Fruit fly (Drosophila melanogaster) whole organism, embryonic: Measurements from ENCODE around the gene CG16813.

Source experiments
- C15 ChIP-seq: fragments of 200-800 bp; sonication (Bioruptor generic); IDR thresholded peaks from 3 replicates; pipeline ENCODE4 v1.3.6; 2022; ENCODE audit warnings: missing biosample characterization, missing genetic modification characterization
- CG10431 ChIP-seq: fragments of 200-800 bp; sonication (Bioruptor generic); optimal IDR thresholded peaks from 3 replicates; lab custom pipeline; 2018; ENCODE audit warnings: missing biosample characterization, mild to moderate bottlenecking, missing genetic modification characterization
- CG11695 ChIP-seq: fragments of 200-800 bp; sonication (Bioruptor generic); IDR thresholded peaks from 3 replicates; pipeline ENCODE4 v1.3.6; 2022; ENCODE audit warnings: missing biosample characterization, missing genetic modification characterization
- CG12391 ChIP-seq: fragments of 200-800 bp; sonication (Bioruptor generic); optimal IDR thresholded peaks from 3 replicates; lab custom pipeline; 2018; ENCODE audit warnings: missing biosample characterization, mild to moderate bottlenecking, missing genetic modification characterization, moderate library complexity
- CG12942 ChIP-seq: fragments of 200-800 bp; sonication (Bioruptor generic); optimal IDR thresholded peaks from 3 replicates; lab custom pipeline; 2016; ENCODE audit warnings: missing biosample characterization, missing genetic modification characterization
- CG14050 ChIP-seq: fragments of 200-800 bp; sonication (Bioruptor generic); IDR thresholded peaks from 3 replicates; pipeline ENCODE4 v1.3.6; 2022; ENCODE audit warnings: missing biosample characterization, missing genetic modification characterization
- CG1792 ChIP-seq: fragments of 200-800 bp; sonication (Bioruptor generic); optimal IDR thresholded peaks from 2 replicates; lab custom pipeline; 2016; ENCODE audit warnings: missing biosample characterization, missing genetic modification characterization
- CG18599 ChIP-seq: fragments of 200-800 bp; sonication (Bioruptor generic); optimal IDR thresholded peaks from 3 replicates; lab custom pipeline; 2017; ENCODE audit warnings: missing biosample characterization, missing genetic modification characterization, mild to moderate bottlenecking, moderate library complexity, missing genetic modification reagents
- CG2120 ChIP-seq: fragments of 200-800 bp; sonication (Bioruptor generic); optimal IDR thresholded peaks from 3 replicates; lab custom pipeline; 2016; ENCODE audit warnings: missing biosample characterization, missing genetic modification characterization
- CG30403 ChIP-seq: fragments of 200-800 bp; sonication (Bioruptor generic); optimal IDR thresholded peaks from 3 replicates; lab custom pipeline; 2016; ENCODE audit warnings: missing biosample characterization, missing genetic modification characterization
- CG42726 ChIP-seq: fragments of 200-800 bp; sonication (Bioruptor generic); IDR thresholded peaks from 2 replicates; pipeline ENCODE4 v1.3.6; 2022; ENCODE audit warnings: missing biosample characterization, missing genetic modification characterization; ENCODE audit not compliant: partially characterized antibody
- CG6175 ChIP-seq: fragments of 200-800 bp; sonication (Bioruptor generic); IDR thresholded peaks from 3 replicates; pipeline ENCODE4 v1.3.6; 2022; ENCODE audit warnings: missing biosample characterization, missing genetic modification characterization
- CG6272 ChIP-seq: fragments of 200-800 bp; sonication (Bioruptor generic); IDR thresholded peaks from 2 replicates; pipeline ENCODE4 v1.3.6; 2022; ENCODE audit warnings: missing biosample characterization, missing genetic modification characterization
- CG6689 ChIP-seq: fragments of 200-800 bp; sonication (Bioruptor generic); IDR thresholded peaks from 2 replicates; pipeline ENCODE4 v1.3.6; 2022; ENCODE audit warnings: missing biosample characterization, missing genetic modification characterization
- CG7271 ChIP-seq: fragments of 200-800 bp; sonication (Bioruptor generic); optimal IDR thresholded peaks from 2 replicates; lab custom pipeline; 2018; ENCODE audit warnings: missing biosample characterization, mild to moderate bottlenecking, missing genetic modification characterization, moderate library complexity
- CG8478 ChIP-seq: fragments of >200 bp; optimal IDR thresholded peaks from 2 replicates; lab custom pipeline; 2018
- CG9437 ChIP-seq: fragments of 200-800 bp; sonication (Bioruptor generic); optimal IDR thresholded peaks from 2 replicates; lab custom pipeline; 2018; ENCODE audit warnings: missing biosample characterization, mild to moderate bottlenecking, missing genetic modification characterization
- CG9609 ChIP-seq: fragments of 200-800 bp; sonication (Bioruptor generic); optimal IDR thresholded peaks from 3 replicates; lab custom pipeline; 2016; ENCODE audit warnings: missing biosample characterization, missing genetic modification characterization
- CTCF ChIP-seq: fragments of 200-800 bp; sonication (Bioruptor generic); optimal IDR thresholded peaks from 2 replicates; lab custom pipeline; 2017; ENCODE audit warnings: missing biosample characterization, mild to moderate bottlenecking, missing genetic modification characterization, moderate library complexity
- D19A ChIP-seq: fragments of 200-800 bp; optimal IDR thresholded peaks from 3 replicates; lab custom pipeline; 2019; ENCODE audit warnings: missing biosample characterization, mild to moderate bottlenecking, missing genetic modification characterization, moderate library complexity
- Dek ChIP-seq: fragments of 200-800 bp; sonication (Bioruptor generic); optimal IDR thresholded peaks from 3 replicates; lab custom pipeline; 2019; ENCODE audit warnings: missing biosample characterization, mild to moderate bottlenecking, missing genetic modification characterization, moderate library complexity
- HLH54F ChIP-seq: fragments of 200-800 bp; sonication (Bioruptor generic); optimal IDR thresholded peaks from 3 replicates; lab custom pipeline; 2016; ENCODE audit warnings: missing biosample characterization, missing genetic modification characterization
- HLHmδ ChIP-seq: fragments of 200-800 bp; sonication (Bioruptor generic); optimal IDR thresholded peaks from 2 replicates; lab custom pipeline; 2018; ENCODE audit warnings: missing biosample characterization, mild to moderate bottlenecking, missing genetic modification characterization, moderate library complexity
- Hmx ChIP-seq: fragments of 200-800 bp; sonication (Bioruptor generic); optimal IDR thresholded peaks from 2 replicates; lab custom pipeline; 2016; ENCODE audit warnings: missing biosample characterization, missing genetic modification characterization
- MESR4 ChIP-seq: fragments of 200-800 bp; sonication (Bioruptor generic); optimal IDR thresholded peaks from 2 replicates; lab custom pipeline; 2018; ENCODE audit warnings: missing biosample characterization, mild to moderate bottlenecking, missing genetic modification characterization, moderate library complexity
- Max ChIP-seq: fragments of 200-800 bp; sonication (Bioruptor generic); optimal IDR thresholded peaks from 2 replicates; lab custom pipeline; 2016; ENCODE audit warnings: missing biosample characterization, mild to moderate bottlenecking, missing genetic modification characterization
- Med ChIP-seq: fragments of 200-800 bp; sonication (Bioruptor generic); peaks from one replicate; lab custom pipeline; 2016; ENCODE audit warnings: missing biosample characterization, missing genetic modification characterization, mild to moderate bottlenecking, inconsistent platforms, moderate library complexity
- NK7.1 ChIP-seq: fragments of 200-800 bp; sonication (Bioruptor generic); optimal IDR thresholded peaks from 3 replicates; lab custom pipeline; 2016; ENCODE audit warnings: missing biosample characterization, missing genetic modification characterization
- Nf-YA ChIP-seq: fragments of 200-800 bp; sonication (Bioruptor generic); IDR thresholded peaks from 2 replicates; pipeline ENCODE4 v1.3.6; 2022; ENCODE audit warnings: missing biosample characterization, missing genetic modification characterization
- Oli ChIP-seq: fragments of 200-800 bp; sonication (Bioruptor generic); optimal IDR thresholded peaks from 2 replicates; lab custom pipeline; 2018; ENCODE audit warnings: missing biosample characterization, mild to moderate bottlenecking, missing genetic modification characterization, moderate library complexity
- Six4 ChIP-seq: fragments of 200-800 bp; sonication (Bioruptor generic); optimal IDR thresholded peaks from 2 replicates; lab custom pipeline; 2016; ENCODE audit warnings: missing biosample characterization, missing genetic modification characterization
- bbx ChIP-seq: fragments of 200-800 bp; sonication (Bioruptor generic); IDR thresholded peaks from 2 replicates; pipeline ENCODE4 v1.3.6; 2022; ENCODE audit warnings: missing biosample characterization, missing genetic modification characterization; ENCODE audit not compliant: partially characterized antibody
- bigmax ChIP-seq: fragments of 200-800 bp; sonication (Bioruptor generic); optimal IDR thresholded peaks from 2 replicates; lab custom pipeline; 2018; ENCODE audit warnings: missing biosample characterization, mild to moderate bottlenecking, missing genetic modification characterization
- cas ChIP-seq: fragments of 200-800 bp; sonication (Bioruptor generic); IDR thresholded peaks from 2 replicates; pipeline ENCODE4 v1.3.6; 2022; ENCODE audit warnings: missing biosample characterization, missing genetic modification characterization
- ci ChIP-seq: fragments of 200-800 bp; sonication (Bioruptor generic); IDR thresholded peaks from 3 replicates; pipeline ENCODE4 v1.3.6; 2022; ENCODE audit warnings: missing biosample characterization, missing genetic modification characterization
- danr ChIP-seq: fragments of 200-800 bp; sonication (Bioruptor generic); IDR thresholded peaks from 2 replicates; pipeline ENCODE4 v1.3.6; 2022; ENCODE audit warnings: missing biosample characterization, missing genetic modification characterization
- dmrt99B ChIP-seq: fragments of 200-800 bp; sonication (Bioruptor generic); optimal IDR thresholded peaks from 2 replicates; lab custom pipeline; 2018; ENCODE audit warnings: missing biosample characterization, mild to moderate bottlenecking, missing genetic modification characterization, moderate library complexity
- fu2 ChIP-seq: fragments of 200-800 bp; sonication (Bioruptor generic); optimal IDR thresholded peaks from 2 replicates; lab custom pipeline; 2016; ENCODE audit warnings: missing biosample characterization, missing genetic modification characterization
- gcm ChIP-seq: fragments of 200-800 bp; sonication (Bioruptor generic); optimal IDR thresholded peaks from 2 replicates; lab custom pipeline; 2019; ENCODE audit warnings: missing biosample characterization, mild to moderate bottlenecking, missing genetic modification characterization, moderate library complexity
- gfzf ChIP-seq: fragments of 200-800 bp; sonication (Bioruptor generic); optimal IDR thresholded peaks from 2 replicates; lab custom pipeline; 2016; ENCODE audit warnings: missing biosample characterization, mild to moderate bottlenecking, missing genetic modification characterization, moderate library complexity
- ham ChIP-seq: fragments of 200-800 bp; sonication (Bioruptor generic); IDR thresholded peaks from 2 replicates; pipeline ENCODE4 v1.3.6; 2022; ENCODE audit warnings: missing biosample characterization, missing genetic modification characterization
- mld ChIP-seq: fragments of 200-800 bp; sonication (Bioruptor generic); IDR thresholded peaks from 3 replicates; pipeline ENCODE4 v1.3.6; 2022; ENCODE audit warnings: missing biosample characterization, missing genetic modification characterization; ENCODE audit not compliant: partially characterized antibody
- nom ChIP-seq: fragments of 200-800 bp; sonication (Bioruptor generic); optimal IDR thresholded peaks from 2 replicates; lab custom pipeline; 2017; ENCODE audit warnings: missing biosample characterization, missing genetic modification characterization, mild to moderate bottlenecking, moderate library complexity, missing genetic modification reagents
- odd ChIP-seq: fragments of 200-800 bp; sonication (Bioruptor generic); optimal IDR thresholded peaks from 2 replicates; lab custom pipeline; 2017; ENCODE audit warnings: missing biosample characterization, mild to moderate bottlenecking, missing genetic modification characterization
- otp ChIP-seq: fragments of 200-800 bp; sonication (Bioruptor generic); IDR thresholded peaks from 3 replicates; pipeline ENCODE4, ENCODE4 v1.3.6; 2022; ENCODE audit warnings: missing biosample characterization, missing genetic modification characterization
- p53 ChIP-seq: fragments of 200-800 bp; sonication (Bioruptor generic); optimal IDR thresholded peaks from 2 replicates; lab custom pipeline; 2016; ENCODE audit warnings: missing biosample characterization, missing genetic modification characterization
- pb ChIP-seq: fragments of 200-800 bp; sonication (Bioruptor generic); optimal IDR thresholded peaks from 3 replicates; lab custom pipeline; 2016; ENCODE audit warnings: missing biosample characterization, missing genetic modification characterization
- pzg ChIP-seq: fragments of 200-800 bp; sonication (Bioruptor generic); optimal IDR thresholded peaks from 3 replicates; lab custom pipeline; 2018; ENCODE audit warnings: missing biosample characterization, mild to moderate bottlenecking, missing genetic modification characterization, moderate library complexity
- sug ChIP-seq: fragments of 200-800 bp; optimal IDR thresholded peaks from 2 replicates; lab custom pipeline; 2019; ENCODE audit warnings: missing biosample characterization, mild to moderate bottlenecking, missing genetic modification characterization, moderate library complexity
- tin ChIP-seq: fragments of 200-800 bp; sonication (Bioruptor generic); optimal IDR thresholded peaks from 3 replicates; lab custom pipeline; 2016; ENCODE audit warnings: missing biosample characterization, missing genetic modification characterization
- vnd ChIP-seq: fragments of 200-800 bp; sonication (Bioruptor generic); IDR thresholded peaks from 3 replicates; pipeline ENCODE4 v1.3.6; 2022; ENCODE audit warnings: missing biosample characterization, missing genetic modification characterization; ENCODE audit not compliant: partially characterized antibody
- wek ChIP-seq: fragments of 200-800 bp; sonication (Bioruptor generic); optimal IDR thresholded peaks from 3 replicates; lab custom pipeline; 2018; ENCODE audit warnings: missing biosample characterization, mild to moderate bottlenecking, missing genetic modification characterization, moderate library complexity
- wor ChIP-seq: fragments of 200-800 bp; sonication (Bioruptor generic); IDR thresholded peaks from 2 replicates; pipeline ENCODE4 v1.3.6; 2022; ENCODE audit warnings: missing biosample characterization, missing genetic modification characterization

CG16813 gene

dm6 chr2L:13205256-13205655, 22.1 kb upstream of the CG16813 start (continued):
- TF ChIP-seq HLH54F (GFP tag; lab: Kevin White, UChicago) (no peak), CG12391 (tag; lab: Kevin White, UChicago) (no peak), p53 (peak; percentile 25), CG7271 (no peak), Nf-YA (GFP tag; lab: Robert Waterston, UW) (no peak), pzg (GFP tag; lab: Kevin White, UChicago) (peak; percentile 3), CG18599 (GFP tag; lab: Kevin White, UChicago) (peak; percentile 65), bbx (no peak), cas (GFP tag; lab: Robert Waterston, UW) (no peak), danr (GFP tag; lab: Robert Waterston, UW) (no peak), Oli (no peak), otp (GFP tag; lab: Robert Waterston, UW) (peak; percentile 60; the same call in 1 of the 3 replicates), CG10431 (GFP tag; lab: Kevin White, UChicago) (no peak), D19A (tag; lab: Kevin White, UChicago) (no peak), NK7.1 (GFP tag; lab: Kevin White, UChicago) (no peak), Max (GFP tag; lab: Kevin White, UChicago) (no peak), CG12942 (GFP tag; lab: Kevin White, UChicago) (no peak), ci (GFP tag; lab: Robert Waterston, UW) (peak; percentile 80; the same call in 1 of the 3 replicates), tin (GFP tag; lab: Kevin White, UChicago) (no peak), dmrt99B (tag; lab: Kevin White, UChicago) (peak; percentile 23), pb (GFP tag; lab: Kevin White, UChicago) (no peak), CG30403 (GFP tag; lab: Kevin White, UChicago) (no peak), CG14050 (GFP tag; lab: Robert Waterston, UW) (no peak), bigmax (GFP tag; lab: Kevin White, UChicago) (no peak), Hmx (no peak), mld (GFP tag; lab: Robert Waterston, UW) (no peak), CG11695 (GFP tag; lab: Robert Waterston, UW) (no peak), CG9437 (GFP tag; lab: Kevin White, UChicago) (no peak), C15 (no peak), CG2120 (GFP tag; lab: Kevin White, UChicago) (peak; percentile 5), CG42726 (no peak), ham (no peak), CG6272 (GFP tag; lab: Robert Waterston, UW) (no peak), odd (GFP tag; lab: Kevin White, UChicago) (peak; percentile 6), CTCF (no peak), MESR4 (GFP tag; lab: Kevin White, UChicago) (no peak), sug (tag; lab: Kevin White, UChicago) (no peak), fu2 (no peak), gfzf (GFP tag; lab: Kevin White, UChicago) (no peak), CG6689 (GFP tag; lab: Robert Waterston, UW) (no peak), CG8478 (lab: Kevin White, UChicago) (no peak), gcm (GFP tag; lab: Kevin White, UChicago) (peak; percentile 76), CG6175 (no peak), vnd (GFP tag; lab: Robert Waterston, UW) (no peak), Dek (tag; lab: Kevin White, UChicago) (no peak), CG1792 (GFP tag; lab: Kevin White, UChicago) (no peak), Six4 (GFP tag; lab: Kevin White, UChicago) (no peak), CG9609 (GFP tag; lab: Kevin White, UChicago) (no peak), HLHmδ (GFP tag; lab: Kevin White, UChicago) (peak; percentile 84), wek (peak; percentile 26), Med (peak; percentile 93), nom (peak; percentile 53), wor (GFP tag; lab: Robert Waterston, UW) (no peak)
